Fruit fly (Drosophila melanogaster) whole organism, prepupa: ENCODE data around the gene CG3349.

Experiments
- Blimp-1 ChIP-seq: fragments of 200-800 bp; sonication (Bioruptor generic); optimal IDR thresholded peaks from 3 replicates; lab custom pipeline; 2017; ENCODE audit warnings: missing biosample characterization, missing genetic modification characterization, mild to moderate bottlenecking, moderate library complexity, missing genetic modification reagents
- CG10631 ChIP-seq: fragments of 200-800 bp; sonication (Bioruptor generic); optimal IDR thresholded peaks from 2 replicates; lab custom pipeline; 2016; ENCODE audit warnings: missing biosample characterization, missing genetic modification characterization
- Eip75B ChIP-seq: fragments of 200-800 bp; sonication (Bioruptor generic); optimal IDR thresholded peaks from 3 replicates; lab custom pipeline; 2016; ENCODE audit warnings: missing biosample characterization, missing genetic modification characterization
- Ets21C ChIP-seq: fragments of 200-800 bp; sonication (Bioruptor generic); optimal IDR thresholded peaks from 3 replicates; lab custom pipeline; 2016; ENCODE audit warnings: missing biosample characterization, missing genetic modification characterization
- Lpt ChIP-seq: fragments of 200-800 bp; sonication (Bioruptor generic); optimal IDR thresholded peaks from 3 replicates; lab custom pipeline; 2016; ENCODE audit warnings: missing biosample characterization, missing genetic modification characterization
- OdsH ChIP-seq: fragments of 200-800 bp; sonication (Bioruptor generic); optimal IDR thresholded peaks from 3 replicates; lab custom pipeline; 2016; ENCODE audit warnings: missing biosample characterization, missing genetic modification characterization
- Sox102F ChIP-seq: fragments of 200-800 bp; sonication (Bioruptor generic); optimal IDR thresholded peaks from 2 replicates; lab custom pipeline; 2016; ENCODE audit warnings: missing biosample characterization, mild to moderate bottlenecking, missing genetic modification characterization
- Sox14 ChIP-seq: fragments of 200-800 bp; sonication (Bioruptor generic); optimal IDR thresholded peaks from 3 replicates; lab custom pipeline; 2016; ENCODE audit warnings: missing biosample characterization, missing genetic modification characterization

dm6 chr3L:14945961-14946466 is 33.4 kb upstream of the CG3349 start, which contains the start of gene BobA:
- TF ChIP-seq OdsH (GFP tag; lab: Kevin White, UChicago) = no peak
- no peak for TF ChIP-seq Sox14 (GFP tag; lab: Kevin White, UChicago)
- TF ChIP-seq Ets21C = no peak
- no peak for TF ChIP-seq Lpt (GFP tag; lab: Kevin White, UChicago)
- TF ChIP-seq Sox102F = no peak
- no peak for TF ChIP-seq CG10631 (GFP tag; lab: Kevin White, UChicago)
- TF ChIP-seq Blimp-1 (GFP tag; lab: Kevin White, UChicago) = no peak
- TF ChIP-seq Eip75B (GFP tag; lab: Kevin White, UChicago) = no peak
